Worm (Caenorhabditis elegans) whole organism, midembryonic: ENCODE measurements around the gene fipr-27.
"Not testable (repeated sequence)": the region's sequence is repeated elsewhere in the genome, so short reads cannot be mapped to it uniquely, and the experiment has no call there.

Experiments used
- T22C8.4 ChIP-seq: fragments of 200-800 bp; sonication (Bioruptor generic); IDR thresholded peaks from 2 replicates; pipeline ENCODE4 v1.3.6; 2022; ENCODE audit warnings: missing genetic modification characterization, missing compliant biosample characterization
- cog-1 ChIP-seq: sonication (generic microtip); optimal IDR thresholded peaks from 2 replicates; lab custom pipeline; 2016; ENCODE audit warnings: missing genetic modification characterization, missing compliant biosample characterization
- flt-1 ChIP-seq: fragments of 200-800 bp; sonication (Bioruptor generic); IDR thresholded peaks from 2 replicates; pipeline ENCODE4 v1.3.6; 2022; ENCODE audit warnings: missing genetic modification characterization, missing compliant biosample characterization
- klf-2 ChIP-seq: fragments of 200-800 bp; sonication (Bioruptor generic); conservative IDR thresholded peaks from 2 replicates; pipeline ENCODE4 v1.3.6; 2022; ENCODE audit warnings: missing genetic modification reagents, missing genetic modification characterization, missing compliant biosample characterization
- med-1 ChIP-seq: sonication (generic microtip); optimal IDR thresholded peaks from 2 replicates; lab custom pipeline; 2017; ENCODE audit warnings: missing genetic modification characterization, mild to moderate bottlenecking, missing compliant biosample characterization, antibody characterized with exemption, missing genetic modification reagents; ENCODE audit not compliant: insufficient read depth
- ref-1 ChIP-seq: fragments of 200-800 bp; sonication (Bioruptor generic); conservative IDR thresholded peaks from 2 replicates; pipeline ENCODE4 v1.3.6; 2022; ENCODE audit warnings: missing genetic modification reagents, missing genetic modification characterization, missing compliant biosample characterization
- tab-1 ChIP-seq: fragments of 200-800 bp; sonication (Bioruptor generic); IDR thresholded peaks from 2 replicates; pipeline ENCODE4 v1.3.6; 2022; ENCODE audit warnings: missing genetic modification characterization, missing compliant biosample characterization
- ztf-23 ChIP-seq: fragments of 200-800 bp; sonication (Bioruptor generic); IDR thresholded peaks from 2 replicates; pipeline ENCODE4 v1.3.6; 2022; ENCODE audit warnings: missing genetic modification reagents, missing genetic modification characterization, missing compliant biosample characterization
- ztf-29 ChIP-seq: fragments of 200-800 bp; sonication (Bioruptor generic); IDR thresholded peaks from 2 replicates; pipeline ENCODE4 v1.3.6; 2022; ENCODE audit warnings: missing genetic modification reagents, missing genetic modification characterization, missing compliant biosample characterization

fipr-27 gene

DNA sequence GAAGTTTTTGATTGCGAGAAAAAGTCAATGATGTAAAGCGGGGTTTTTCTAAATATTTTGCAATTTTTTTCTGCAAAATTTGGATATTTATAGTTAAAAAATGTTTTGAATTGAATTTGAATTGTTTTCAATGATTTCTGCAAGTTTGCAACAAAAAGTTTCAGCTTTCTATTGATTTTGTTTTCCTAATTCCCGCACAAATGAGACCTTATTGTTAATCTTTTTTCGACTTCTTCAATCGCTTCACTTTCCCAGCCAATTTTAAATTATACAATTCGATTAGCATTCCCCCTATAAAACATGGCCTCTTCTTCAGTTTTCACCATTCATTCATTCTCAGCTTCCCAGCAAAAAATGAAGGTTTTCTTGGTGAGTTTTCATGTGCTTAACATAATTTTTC lies at the start of gene fipr-27:
Gene fipr-27, plus strand, starts transcription at position 301 of the 400 bp plus-strand sequence.
- TF ChIP-seq tab-1 (GFP tag; lab: Robert Waterston, UW) (no peak), klf-2 (GFP tag; lab: Robert Waterston, UW) (no peak), flt-1 (no peak), med-1 (GFP tag; lab: Kevin White, UChicago) (no peak), ztf-23 (GFP tag; lab: Robert Waterston, UW) (no peak), T22C8.4 (GFP tag; lab: Robert Waterston, UW) (no peak), ztf-29 (GFP tag; lab: Robert Waterston, UW) (no peak), ref-1 (GFP tag; lab: Robert Waterston, UW) (no peak), cog-1 (tag; lab: Kevin White, UChicago) (no peak)

DNA sequence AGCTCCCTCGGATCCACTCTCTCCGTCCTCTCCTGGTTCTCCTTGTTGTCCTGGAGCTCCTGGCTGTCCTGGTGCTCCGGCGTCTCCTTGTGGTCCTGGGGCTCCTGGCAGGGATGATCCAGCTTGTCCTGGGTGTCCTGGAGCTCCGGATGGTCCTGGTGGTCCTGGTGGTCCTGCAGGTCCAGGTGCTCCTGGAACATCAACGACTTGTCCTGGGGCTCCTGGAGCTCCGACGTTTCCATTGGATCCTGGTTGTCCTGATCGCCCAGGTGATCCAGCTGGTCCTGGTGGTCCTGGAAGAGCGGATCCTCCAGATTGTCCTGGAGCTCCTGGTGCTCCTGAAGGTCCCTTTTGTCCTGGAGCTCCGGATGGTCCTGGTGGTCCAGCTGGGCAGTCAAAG lies 29.1 kb upstream of the fipr-27 start:
- TF ChIP-seq ref-1 (GFP tag; lab: Robert Waterston, UW) (no peak), cog-1 (tag; lab: Kevin White, UChicago) (no peak), T22C8.4 (GFP tag; lab: Robert Waterston, UW) (no peak), klf-2 (GFP tag; lab: Robert Waterston, UW) (no peak), ztf-29 (GFP tag; lab: Robert Waterston, UW) (no peak), med-1 (GFP tag; lab: Kevin White, UChicago) (no peak), ztf-23 (GFP tag; lab: Robert Waterston, UW) (no peak), flt-1 (no peak), tab-1 (GFP tag; lab: Robert Waterston, UW) (no peak)

DNA sequence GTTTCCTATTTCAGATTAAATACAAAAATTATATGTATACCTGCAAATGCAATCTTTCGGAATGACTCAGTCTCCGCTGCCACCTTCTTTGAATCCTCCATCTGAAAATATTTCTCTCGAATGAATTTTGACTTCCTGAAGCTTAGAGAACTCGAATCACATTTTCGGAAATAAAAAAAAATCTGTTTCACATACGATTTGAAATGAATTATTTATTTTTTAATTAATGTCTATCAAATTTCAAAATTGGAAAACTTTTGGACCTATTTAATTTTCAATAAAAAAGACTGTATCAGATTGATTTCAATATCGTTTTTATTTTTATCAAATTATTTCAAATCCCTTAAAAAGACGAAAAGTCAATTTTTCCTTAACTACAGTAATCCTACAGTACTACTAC lies 28.0 kb upstream of the fipr-27 start, which contains the start of gene col-137:
Gene col-137, minus strand, starts transcription at position 101 of the 400 bp plus-strand sequence.
- no peak for TF ChIP-seq flt-1
- no peak for TF ChIP-seq ztf-23 (GFP tag; lab: Robert Waterston, UW)
- no peak for TF ChIP-seq tab-1 (GFP tag; lab: Robert Waterston, UW)
- TF ChIP-seq T22C8.4 (GFP tag; lab: Robert Waterston, UW) = no peak
- TF ChIP-seq ztf-29 (GFP tag; lab: Robert Waterston, UW) = no peak
- no peak for TF ChIP-seq ref-1 (GFP tag; lab: Robert Waterston, UW)
- no peak for TF ChIP-seq cog-1 (tag; lab: Kevin White, UChicago)
- TF ChIP-seq med-1 (GFP tag; lab: Kevin White, UChicago) = no peak
- no peak for TF ChIP-seq klf-2 (GFP tag; lab: Robert Waterston, UW)

DNA sequence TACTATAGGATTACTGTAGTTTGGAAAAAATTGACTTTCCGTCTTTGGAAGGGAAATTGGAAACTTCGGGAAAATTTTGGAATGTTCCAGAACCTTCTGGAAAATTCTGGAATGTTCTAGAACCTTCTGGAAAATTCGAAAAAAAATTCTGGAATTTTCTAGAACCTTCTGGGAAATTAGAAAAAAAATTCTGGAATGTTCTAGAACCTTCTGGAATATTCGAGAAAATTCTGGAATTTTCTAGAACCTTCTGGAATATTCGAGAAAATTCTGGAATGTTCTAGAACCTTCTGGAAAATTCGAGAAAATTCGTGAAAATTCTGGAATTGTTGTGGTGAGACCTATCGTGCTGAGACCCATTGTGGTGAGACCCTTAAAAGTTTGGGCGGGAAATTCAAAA lies 15.6 kb upstream of the fipr-27 start:
- TF ChIP-seq flt-1 = peak; percentile 77

DNA sequence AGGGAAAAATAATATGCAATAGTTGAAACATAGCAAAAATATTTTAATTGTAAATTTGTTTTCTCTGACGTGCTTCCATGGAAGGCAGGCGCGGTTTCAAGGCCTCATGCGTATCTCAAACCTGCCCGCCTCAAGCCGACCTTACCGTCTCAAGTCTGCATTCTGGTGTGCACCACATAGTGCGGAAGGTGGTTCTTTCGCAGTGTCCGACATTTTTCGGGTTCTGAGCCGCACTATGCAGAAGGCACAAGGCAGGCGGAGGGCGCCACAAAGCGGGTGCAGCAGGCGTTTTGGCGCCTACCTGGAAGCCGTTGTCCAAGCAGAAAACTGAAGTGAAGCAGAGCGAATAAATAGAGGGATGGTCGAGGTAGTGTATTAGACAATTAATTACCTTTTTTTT lies 8.2 kb upstream of the fipr-27 start:
- TF ChIP-seq ztf-23 (GFP tag; lab: Robert Waterston, UW) (no peak), T22C8.4 (GFP tag; lab: Robert Waterston, UW) (no peak), flt-1 (no peak), cog-1 (tag; lab: Kevin White, UChicago) (no peak), ztf-29 (GFP tag; lab: Robert Waterston, UW) (no peak), med-1 (GFP tag; lab: Kevin White, UChicago) (no peak), klf-2 (GFP tag; lab: Robert Waterston, UW) (no peak), ref-1 (GFP tag; lab: Robert Waterston, UW) (no peak), tab-1 (GFP tag; lab: Robert Waterston, UW) (no peak)

DNA sequence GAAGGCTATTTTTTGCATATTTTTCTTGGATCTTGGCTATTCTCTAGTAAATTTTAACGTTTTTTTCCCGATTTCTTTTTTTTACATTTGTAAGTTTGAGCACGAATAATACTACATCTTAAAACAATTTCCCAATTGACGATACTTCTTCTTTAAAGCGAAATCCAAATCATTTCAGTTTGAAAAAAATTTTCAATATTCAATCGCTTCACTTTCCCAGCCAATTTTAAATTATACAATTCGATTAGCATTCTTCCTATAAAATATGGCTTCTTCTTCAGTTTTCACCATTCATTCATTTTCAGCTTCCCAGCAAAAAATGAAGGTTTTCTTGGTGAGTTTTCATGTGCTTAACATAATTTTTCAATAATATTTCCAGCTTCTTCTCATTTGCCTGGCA lies 4.8 kb upstream of the fipr-27 start, which contains the start of gene fip-7:
Gene fip-7, plus strand, starts transcription at position 301 of the 400 bp plus-strand sequence.
- TF ChIP-seq klf-2, tab-1, ztf-23 (GFP tag; lab: Robert Waterston, UW): not testable (repeated sequence)

DNA sequence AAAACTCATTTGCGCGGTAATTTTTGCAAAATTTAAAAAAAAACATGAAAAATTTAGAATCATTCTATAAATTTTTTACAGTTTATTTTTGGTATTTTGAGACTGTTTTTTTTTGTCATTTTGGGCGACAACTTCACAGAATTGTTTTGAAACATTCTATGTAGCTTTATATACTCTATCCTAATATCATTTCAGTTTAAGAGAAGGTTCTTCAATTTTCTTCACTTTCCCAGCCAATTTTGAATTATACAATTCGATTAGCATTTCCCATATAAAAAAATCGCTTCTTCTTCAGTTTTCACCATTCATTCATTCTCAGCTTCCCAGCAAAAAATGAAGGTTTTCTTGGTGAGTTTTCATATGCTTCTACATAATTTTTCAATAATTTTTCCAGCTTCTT lies 3.0 kb upstream of the fipr-27 start, which contains the start of gene fipr-28:
Gene fipr-28, plus strand, starts transcription at position 301 of the 400 bp plus-strand sequence.
- TF ChIP-seq ztf-23 (GFP tag; lab: Robert Waterston, UW) (no peak), flt-1 (no peak), klf-2 (GFP tag; lab: Robert Waterston, UW) (no peak)

DNA sequence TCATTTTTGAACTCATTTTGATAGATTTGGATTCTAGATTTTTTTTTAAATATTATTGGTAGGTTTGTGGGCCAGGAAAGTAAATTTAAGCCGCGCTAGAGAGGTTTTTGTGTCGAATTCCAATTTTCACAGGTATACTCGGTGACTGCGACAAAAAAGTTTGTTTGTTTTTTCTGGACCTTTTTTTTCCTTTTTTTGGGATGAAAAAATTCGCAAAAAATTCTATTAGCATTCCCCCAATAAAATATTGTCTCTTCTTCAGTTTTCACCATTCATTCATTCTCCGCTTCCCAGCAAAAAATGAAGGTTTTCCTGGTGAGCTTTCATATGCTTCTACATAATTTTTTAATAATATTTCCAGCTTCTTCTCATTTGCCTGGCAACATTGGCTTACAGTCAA lies 1.6 kb upstream of the fipr-27 start, which contains the start of gene Y51H4A.936:
Gene Y51H4A.936, plus strand, starts transcription at position 301 of the 400 bp plus-strand sequence.
- TF ChIP-seq ref-1 (GFP tag; lab: Robert Waterston, UW) (no peak), ztf-23 (GFP tag; lab: Robert Waterston, UW) (no peak), ztf-29 (GFP tag; lab: Robert Waterston, UW) (no peak), T22C8.4 (GFP tag; lab: Robert Waterston, UW) (no peak), tab-1 (GFP tag; lab: Robert Waterston, UW) (no peak), klf-2 (GFP tag; lab: Robert Waterston, UW) (no peak), flt-1 (no peak), cog-1 (tag; lab: Kevin White, UChicago) (no peak), med-1 (GFP tag; lab: Kevin White, UChicago) (no peak)

DNA sequence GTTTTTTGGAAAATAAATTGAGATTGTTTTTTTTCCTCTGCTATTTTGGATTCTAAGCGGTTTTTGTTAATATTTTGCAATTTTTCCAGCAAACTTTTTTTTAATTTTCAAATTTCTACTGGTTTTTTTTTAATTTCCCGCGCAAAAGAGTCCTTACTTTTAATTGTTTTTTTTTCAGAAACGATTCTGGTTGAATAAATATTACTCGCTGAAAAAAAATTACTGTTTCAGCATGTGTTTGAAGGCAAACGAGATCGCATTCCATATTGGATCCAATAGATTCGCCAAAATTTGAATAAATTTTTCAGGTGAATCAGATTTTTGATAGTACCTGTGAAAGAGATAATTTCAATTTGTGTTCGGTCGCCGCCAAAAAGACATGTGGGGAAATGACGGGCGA lies 907 bp upstream of the fipr-27 start:
- TF ChIP-seq cog-1 (tag; lab: Kevin White, UChicago) (no peak), flt-1 (no peak), tab-1 (GFP tag; lab: Robert Waterston, UW) (no peak), ztf-23 (GFP tag; lab: Robert Waterston, UW) (no peak), ztf-29 (GFP tag; lab: Robert Waterston, UW) (no peak), T22C8.4 (GFP tag; lab: Robert Waterston, UW) (no peak), ref-1 (GFP tag; lab: Robert Waterston, UW) (no peak), med-1 (GFP tag; lab: Kevin White, UChicago) (no peak), klf-2 (GFP tag; lab: Robert Waterston, UW) (no peak)

DNA sequence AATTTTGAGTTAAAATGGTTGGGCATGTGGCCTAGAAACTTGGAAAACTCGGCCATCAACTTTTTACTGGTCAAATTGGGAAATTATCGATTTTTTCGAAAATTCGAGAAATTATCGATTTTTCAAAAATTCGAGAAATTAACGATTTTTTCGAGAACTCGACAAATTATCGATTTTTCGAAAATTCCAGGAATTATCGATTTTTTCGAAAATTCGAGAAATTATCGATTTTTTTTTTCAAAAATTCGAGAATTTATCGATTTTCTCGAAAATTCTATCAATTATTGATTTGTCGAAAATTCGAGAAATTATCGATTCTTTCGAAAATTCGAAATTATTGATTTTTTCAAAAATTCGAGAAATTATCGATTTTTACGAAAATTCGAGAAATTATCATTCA lies 13.1 kb downstream of the fipr-27 start:
- TF ChIP-seq T22C8.4 (GFP tag; lab: Robert Waterston, UW) (peak; percentile 97), med-1 (GFP tag; lab: Kevin White, UChicago) (no peak)
